Worm (Caenorhabditis elegans) whole organism, L4 larva: ENCODE measurements around the gene F54H5.5.

Experiments used
- Y105C5A.15 ChIP-seq: fragments of 200-800 bp; sonication (Bioruptor generic); IDR thresholded peaks from 2 replicates; pipeline ENCODE4 v1.3.6; 2022; ENCODE audit warnings: missing genetic modification characterization, missing compliant biosample characterization
- aly-2 ChIP-seq: sonication (generic microtip); optimal IDR thresholded peaks from 2 replicates; lab custom pipeline; 2018; ENCODE audit warnings: missing biosample characterization, missing genetic modification characterization
- dpl-1 ChIP-seq: fragments of 150-350 bp; optimal IDR thresholded peaks from 2 replicates; lab custom pipeline; 2014; ENCODE audit warnings: missing biosample characterization, missing genetic modification reagents, missing genetic modification characterization
- fkh-10 ChIP-seq: fragments of 150-350 bp; optimal IDR thresholded peaks from 2 replicates; lab custom pipeline; 2014; ENCODE audit warnings: missing biosample characterization, missing genetic modification reagents, missing genetic modification characterization
- fos-1 ChIP-seq: fragments of 150-350 bp; optimal IDR thresholded peaks from 2 replicates; lab custom pipeline; 2014; ENCODE audit warnings: missing biosample characterization, missing genetic modification characterization
- madf-5 ChIP-seq, 2 experiments: fragments of 200-800 bp; sonication (Bioruptor generic); IDR thresholded peaks; 2 replicates each; pipeline ENCODE4 v1.3.6; 2022; ENCODE audit warnings: missing compliant biosample characterization in 2 of 2, missing genetic modification characterization in 2 of 2
- skn-1 ChIP-seq: fragments of 150-350 bp; optimal IDR thresholded peaks from 2 replicates; lab custom pipeline; 2014; ENCODE audit warnings: missing biosample characterization, missing genetic modification characterization
- unc-62 ChIP-seq, 3 experiments: fragments of 150-350 bp in 1 of 3; sonication (generic microtip); optimal IDR thresholded peaks in 2 of 3; peaks in 1 of 3; 1 replicate in 1 of 3; 2 replicates in 2 of 3; lab custom pipeline; 2014 to 2017; ENCODE audit warnings: missing biosample characterization in 3 of 3, missing genetic modification characterization in 3 of 3, missing genetic modification reagents in 3 of 3, missing genotype in 1 of 3
- zag-1 ChIP-seq: fragments of 150-350 bp; optimal IDR thresholded peaks from 2 replicates; lab custom pipeline; 2014; ENCODE audit warnings: missing biosample characterization, missing genetic modification characterization

DNA sequence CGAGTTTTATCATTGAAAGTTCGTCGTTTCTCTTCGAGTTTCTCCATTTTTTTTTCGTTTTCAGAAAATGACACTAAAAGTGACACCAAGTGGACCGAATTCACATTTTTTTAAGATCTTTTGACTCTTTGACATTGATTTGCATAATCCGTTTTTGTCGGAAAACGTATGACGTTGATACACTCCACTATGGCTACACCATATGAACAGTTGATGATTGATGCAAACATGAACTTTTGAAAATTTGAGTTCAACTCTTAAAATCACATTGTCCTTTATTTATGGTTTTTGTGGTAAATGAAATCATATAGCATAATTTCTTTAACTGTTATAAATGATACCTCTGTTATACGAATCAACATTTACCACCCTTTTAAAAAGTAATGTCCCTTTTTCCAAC lies 31.7 kb upstream of the F54H5.5 start, which contains the start of gene T19D12.10:
- TF ChIP-seq zag-1, result no peak
- TF ChIP-seq skn-1 (tag; lab: Kevin White, UChicago), result no peak
- peak in 1 of 2 experiments; percentile 42 for TF ChIP-seq unc-62 (GFP tag; optimal IDR thresholded peaks at IDR 0.05 in 1 of 2; lab: Kevin White, UChicago)
- TF ChIP-seq unc-62 (tag; optimal IDR thresholded peaks at IDR 0.05; lab: Kevin White, UChicago), result no peak
- no peak for TF ChIP-seq madf-5 (GFP tag; IDR thresholded peaks at IDR 0.05; lab: Robert Waterston, UW)
- TF ChIP-seq fos-1 (tag; lab: Kevin White, UChicago), result no peak
- TF ChIP-seq fkh-10 (GFP tag; lab: Kevin White, UChicago), result no peak
- no peak for TF ChIP-seq dpl-1 (GFP tag; lab: Kevin White, UChicago)
- TF ChIP-seq Y105C5A.15 (GFP tag; lab: Robert Waterston, UW), result no peak
- no peak for TF ChIP-seq aly-2 (tag; lab: Kevin White, UChicago)
